Worm (Caenorhabditis elegans): ENCODE data around the gene C48B4.10.

The C48B4.10 gene

DNA sequence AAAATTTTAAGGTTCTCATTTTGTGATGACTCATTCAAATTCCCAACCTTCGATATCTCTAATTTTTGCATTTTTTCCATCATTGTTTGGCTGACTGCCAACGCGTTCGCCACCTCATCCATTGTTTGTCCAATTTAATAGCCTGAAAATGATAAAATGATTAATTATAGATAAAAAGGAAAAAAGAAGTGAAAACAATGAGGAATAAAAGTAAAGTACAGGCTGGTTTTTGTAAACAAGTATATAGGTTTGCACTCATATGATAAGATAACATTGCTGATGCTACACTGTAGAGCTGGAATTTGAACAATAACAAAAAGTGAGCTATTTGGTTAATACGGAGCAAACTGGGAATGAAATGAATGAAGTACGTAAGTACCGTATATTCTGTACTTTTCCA is 17.9 kb upstream of the C48B4.10 start, which contains the start of gene C48B4.3 (continued):
- TF ChIP-seq ceh-44 (GFP tag; IDR thresholded peaks at IDR 0.05) (no peak), mdl-1 (tag; optimal IDR thresholded peaks at IDR 0.05) (no peak), nhr-11 (tag; optimal IDR thresholded peaks at IDR 0.05) (no peak), snpc-4 (tag; optimal IDR thresholded peaks at IDR 0.05) (no peak), daf-19 (GFP tag; conservative IDR thresholded peaks at IDR 0.05) (no peak), nhr-10 (tag; optimal IDR thresholded peaks at IDR 0.05) (no peak), daf-16 (GFP tag; optimal IDR thresholded peaks at IDR 0.05) (no peak), daf-16 (tag; optimal IDR thresholded peaks at IDR 0.05) (peak; percentile 99), zip-11 (GFP tag; IDR thresholded peaks at IDR 0.05) (no peak), php-3 (GFP tag; IDR thresholded peaks at IDR 0.05) (peak; percentile 74), ceh-82 (tag; optimal IDR thresholded peaks at IDR 0.05) (no peak), daf-12 (tag; optimal IDR thresholded peaks at IDR 0.05) (no peak), set-16 (GFP tag; IDR thresholded peaks at IDR 0.05) (no peak), pqm-1 (tag; optimal IDR thresholded peaks at IDR 0.05) (peak; percentile 4), dmd-6 (GFP tag; IDR thresholded peaks at IDR 0.05) (no peak), egl-43 (GFP tag; IDR thresholded peaks at IDR 0.05) (no peak)

- no peak for TF ChIP-seq nhr-28 (tag; optimal IDR thresholded peaks at IDR 0.05)
- no peak for TF ChIP-seq saeg-2 (GFP tag; IDR thresholded peaks at IDR 0.05)
- no peak for TF ChIP-seq zip-2 (tag; optimal IDR thresholded peaks at IDR 0.05)
- TF ChIP-seq lin-13 (GFP tag; optimal IDR thresholded peaks at IDR 0.05), result no peak
- no peak for TF ChIP-seq nhr-41 (GFP tag; IDR thresholded peaks at IDR 0.05)
- TF ChIP-seq lin-38 (GFP tag; IDR thresholded peaks at IDR 0.05), result peak; percentile 49
- TF ChIP-seq dmd-8 (GFP tag; IDR thresholded peaks at IDR 0.05), result no peak
- TF ChIP-seq dve-1 (tag; optimal IDR thresholded peaks at IDR 0.05; ENCODE audit: insufficient read depth), result no peak
- TF ChIP-seq php-3 (GFP tag; IDR thresholded peaks at IDR 0.05), result no peak
- no peak for TF ChIP-seq madf-5 (GFP tag; IDR thresholded peaks at IDR 0.05)
- TF ChIP-seq dmd-6 (GFP tag; IDR thresholded peaks at IDR 0.05), result no peak
- TF ChIP-seq ama-1 (optimal IDR thresholded peaks at IDR 0.05), result no peak
- TF ChIP-seq nhr-42 (GFP tag; IDR thresholded peaks at IDR 0.05), result no peak
- TF ChIP-seq aly-2 (tag; optimal IDR thresholded peaks at IDR 0.05), result no peak
- TF ChIP-seq spr-1 (tag; optimal IDR thresholded peaks at IDR 0.05), result no peak
- TF ChIP-seq hmg-1.1 (GFP tag; IDR thresholded peaks at IDR 0.05), result no peak
- TF ChIP-seq ceh-28 (tag; optimal IDR thresholded peaks at IDR 0.05), result no peak
- no peak for TF ChIP-seq aha-1 (tag)
- TF ChIP-seq ceh-20 (GFP tag; IDR thresholded peaks at IDR 0.05), result no peak
- no peak for TF ChIP-seq ztf-7 (tag; optimal IDR thresholded peaks at IDR 0.05)
- peak; percentile 87 for TF ChIP-seq hlh-30 (tag; optimal IDR thresholded peaks at IDR 0.05; ENCODE audit: insufficient read depth)
- no peak for TF ChIP-seq ZK546.5 (tag; optimal IDR thresholded peaks at IDR 0.05)
- no peak for TF ChIP-seq lin-1 (GFP tag; IDR thresholded peaks at IDR 0.05)
- TF ChIP-seq tag-97 (GFP tag; IDR thresholded peaks at IDR 0.05), result no peak
- TF ChIP-seq gei-8 (GFP tag; optimal IDR thresholded peaks at IDR 0.05), result no peak
- TF ChIP-seq R02D3.7 (tag; optimal IDR thresholded peaks at IDR 0.05), result no peak
- no peak for TF ChIP-seq daf-16 (GFP tag; optimal IDR thresholded peaks at IDR 0.05)
- peak; percentile 77 for TF ChIP-seq daf-16 (tag; optimal IDR thresholded peaks at IDR 0.05)
- peak in 1 of 2 experiments; percentile 28 for TF ChIP-seq lsy-2 (tag; optimal IDR thresholded peaks at IDR 0.05)
- TF ChIP-seq ceh-44 (GFP tag; IDR thresholded peaks at IDR 0.05), result no peak
- no peak for TF ChIP-seq pha-4 (GFP tag; IDR thresholded peaks at IDR 0.05)
- TF ChIP-seq pha-4 (tag; optimal IDR thresholded peaks at IDR 0.05), result no peak
- TF ChIP-seq attf-4 (tag; optimal IDR thresholded peaks at IDR 0.05), result no peak
- TF ChIP-seq nhr-237 (tag; optimal IDR thresholded peaks at IDR 0.05), result no peak
- peak in 1 of 2 experiments; percentile 45 for TF ChIP-seq unc-62 (GFP tag; optimal IDR thresholded peaks at IDR 0.05 in 1 of 2)
- TF ChIP-seq unc-62 (tag; optimal IDR thresholded peaks at IDR 0.05), result no peak
Measured at ce11 chrIII:9580039-9580891, 16.0 kb upstream of the C48B4.10 start, which contains the start of gene ced-7. Gene ced-7 (minus strand): TSS chrIII:9580089.

Data from whole organism, L4 larva.